Fruit fly (Drosophila melanogaster) whole organism: ENCODE data around the gene Top1.

Experiments used
- CG8478 ChIP-seq: fragments of >200 bp; optimal IDR thresholded peaks from 2 replicates; lab custom pipeline; 2018; ENCODE audit warnings: inconsistent platforms
- Dll ChIP-seq: fragments of >200 bp; optimal IDR thresholded peaks from 2 replicates; lab custom pipeline; 2017
- EcR ChIP-seq, 2 experiments: fragments of >200 bp; optimal IDR thresholded peaks; 2 replicates each; lab custom pipeline; 2017; ENCODE audit warnings: missing biosample characterization in 2 of 2, missing genetic modification characterization in 2 of 2, missing genetic modification reagents in 2 of 2
- pan ChIP-seq: fragments of >200 bp; optimal IDR thresholded peaks from 2 replicates; lab custom pipeline; 2017
- psq ChIP-seq: fragments of >200 bp; optimal IDR thresholded peaks from 2 replicates; lab custom pipeline; 2017
- usp ChIP-seq: fragments of >200 bp; optimal IDR thresholded peaks from 2 replicates; lab custom pipeline; 2017; ENCODE audit warnings: missing biosample characterization, missing genetic modification characterization, mixed read lengths

DNA sequence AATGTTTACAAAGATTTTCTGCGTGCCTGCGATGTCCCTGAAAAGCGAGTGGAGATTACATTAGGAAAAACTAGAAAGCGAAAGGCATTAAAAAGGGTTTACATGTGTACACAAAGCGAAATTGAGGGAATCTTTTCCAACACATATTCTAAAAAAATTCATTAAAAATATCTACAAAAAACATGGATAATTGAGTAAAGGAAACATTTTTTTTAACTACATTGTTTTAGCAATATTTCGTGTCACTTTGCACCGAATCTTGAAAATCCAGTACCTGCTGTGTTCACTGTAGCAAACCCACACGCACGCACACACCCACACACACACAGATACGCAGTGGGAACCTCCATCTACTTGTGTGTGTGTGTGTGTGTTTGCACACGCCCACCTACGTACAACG is 15.1 kb upstream of the Top1 start:
- TF ChIP-seq Dll (lab: Kevin White, UChicago) (no peak), CG8478 (lab: Kevin White, UChicago) (no peak), psq (no peak), EcR (GFP tag; optimal IDR thresholded peaks at IDR 0.05; lab: Kevin White, UChicago) (no peak), usp (GFP tag; lab: Kevin White, UChicago) (no peak), pan (lab: Kevin White, UChicago) (no peak)
